Worm (Caenorhabditis elegans): Measurements from ENCODE around the gene F35D11.1.

The F35D11.1 gene

DNA sequence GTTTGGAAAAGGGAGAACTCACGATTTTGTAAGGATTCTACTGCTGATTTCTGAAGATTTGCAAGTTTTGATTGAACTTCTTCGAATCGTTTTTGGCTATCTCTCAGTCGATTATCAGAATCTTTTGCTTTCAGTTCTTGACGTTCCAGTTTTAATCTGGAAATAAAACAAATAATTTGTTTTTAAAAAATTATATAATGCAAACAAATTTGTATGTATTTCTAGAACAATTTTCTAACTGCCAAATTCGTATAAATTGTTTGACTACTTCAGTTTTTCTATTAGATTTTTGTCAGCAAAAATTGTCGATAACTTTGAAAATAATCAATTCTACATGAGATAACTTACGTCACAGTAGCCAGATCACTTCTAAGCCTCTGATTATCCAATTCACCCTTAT lies 4.8 kb downstream of the F35D11.1 start:
- no peak for TF ChIP-seq elt-2 (tag; optimal IDR thresholded peaks at IDR 0.05)
- TF ChIP-seq ref-2 (tag; optimal IDR thresholded peaks at IDR 0.05) = no peak
- TF ChIP-seq pqm-1 (tag; optimal IDR thresholded peaks at IDR 0.05) = no peak
- TF ChIP-seq pax-1 (tag; optimal IDR thresholded peaks at IDR 0.05) = no peak
- TF ChIP-seq ceh-22 (tag; optimal IDR thresholded peaks at IDR 0.05) = no peak
- TF ChIP-seq ttx-3 (tag; optimal IDR thresholded peaks at IDR 0.05) = no peak
- TF ChIP-seq unc-42 (tag; optimal IDR thresholded peaks at IDR 0.05) = no peak
- TF ChIP-seq fkh-6 (tag; optimal IDR thresholded peaks at IDR 0.05) = no peak

DNA sequence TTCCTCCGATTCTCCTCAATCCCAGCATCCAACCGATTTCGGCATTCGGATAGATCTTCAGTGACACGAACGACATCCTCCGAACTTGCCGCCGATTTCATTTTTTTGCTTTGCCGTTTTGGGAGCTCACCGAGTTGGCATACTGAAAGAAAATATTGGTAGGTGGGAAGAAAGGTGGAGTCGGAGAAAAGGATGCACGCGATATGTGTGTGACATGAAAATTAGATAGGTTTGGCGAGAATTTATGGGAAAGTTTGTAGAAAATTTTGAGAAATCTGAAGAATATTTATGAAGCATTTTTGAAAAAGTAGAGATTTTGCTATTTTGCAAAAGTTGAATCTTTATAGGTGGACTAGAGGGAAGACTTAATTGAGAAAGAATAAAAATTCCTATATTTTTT lies 11.5 kb downstream of the F35D11.1 start, which contains the start of gene che-10:
che-10 (minus strand) TSS at position 101 of the 400 bp plus-strand sequence.
- no peak for TF ChIP-seq hlh-15 (tag; optimal IDR thresholded peaks at IDR 0.05)
- no peak for TF ChIP-seq C38D4.7 (GFP tag; optimal IDR thresholded peaks at IDR 0.05)
- no peak for TF ChIP-seq ahr-1 (tag; optimal IDR thresholded peaks at IDR 0.05)
- no peak for TF ChIP-seq ceh-9 (tag; optimal IDR thresholded peaks at IDR 0.05)
- TF ChIP-seq ttx-3 (tag; optimal IDR thresholded peaks at IDR 0.05) = no peak
- no peak for TF ChIP-seq pha-2 (tag; optimal IDR thresholded peaks at IDR 0.05)
- no peak for TF ChIP-seq ref-2 (tag; optimal IDR thresholded peaks at IDR 0.05)
- TF ChIP-seq lim-6 (tag; optimal IDR thresholded peaks at IDR 0.05) = no peak
- TF ChIP-seq tbx-7 (tag; optimal IDR thresholded peaks at IDR 0.05) = no peak
- TF ChIP-seq ceh-48 (tag; optimal IDR thresholded peaks at IDR 0.05) = no peak
- no peak for TF ChIP-seq eyg-1 (tag; optimal IDR thresholded peaks at IDR 0.05)
- no peak for TF ChIP-seq che-1 (tag; optimal IDR thresholded peaks at IDR 0.05)
- TF ChIP-seq lin-11 (tag; optimal IDR thresholded peaks at IDR 0.05) = no peak

DNA sequence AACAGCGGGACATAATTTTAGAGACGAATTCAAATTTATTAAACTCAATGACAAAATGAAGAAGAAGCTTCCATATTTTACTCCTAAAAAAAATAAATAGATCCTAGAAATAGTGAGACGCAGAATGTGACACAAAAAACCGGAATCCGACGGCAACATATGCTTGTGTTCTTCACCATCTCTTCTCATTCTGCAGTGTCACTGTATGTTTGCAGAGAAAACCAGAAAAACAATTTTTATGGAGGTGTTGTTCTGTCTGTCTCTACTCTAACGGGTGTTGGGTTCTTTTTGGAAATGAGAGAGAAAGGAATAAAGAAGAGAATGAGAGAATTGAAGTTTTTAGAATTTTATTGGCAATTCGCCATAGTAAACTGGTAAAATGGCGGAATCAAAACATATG lies 12.2 kb downstream of the F35D11.1 start:
- TF ChIP-seq ceh-30 (tag; optimal IDR thresholded peaks at IDR 0.05) (no peak), ceh-45 (GFP tag; IDR thresholded peaks at IDR 0.05) (no peak), hlh-13 (GFP tag; optimal IDR thresholded peaks at IDR 0.05) (no peak), fax-1 (tag; optimal IDR thresholded peaks at IDR 0.05) (no peak), dmd-4 (tag; optimal IDR thresholded peaks at IDR 0.05; ENCODE audit: borderline replicate concordance) (no peak), gmeb-2 (tag; optimal IDR thresholded peaks at IDR 0.05) (no peak), C38D4.7 (GFP tag; optimal IDR thresholded peaks at IDR 0.05) (no peak), pha-4 (tag; optimal IDR thresholded peaks at IDR 0.05) (no peak), ref-2 (tag; optimal IDR thresholded peaks at IDR 0.05) (no peak), tbx-2 (tag; optimal IDR thresholded peaks at IDR 0.05) (no peak), ets-4 (tag; optimal IDR thresholded peaks at IDR 0.05) (no peak), fkh-10 (GFP tag; optimal IDR thresholded peaks at IDR 0.05) (no peak), C08G9.2 (tag; optimal IDR thresholded peaks at IDR 0.05) (no peak), zip-5 (tag; optimal IDR thresholded peaks at IDR 0.05) (no peak), K02D7.2 (tag; optimal IDR thresholded peaks at IDR 0.05) (no peak), ceh-34 (tag; optimal IDR thresholded peaks at IDR 0.05) (no peak), eyg-1 (tag; optimal IDR thresholded peaks at IDR 0.05) (no peak), sdc-2 (tag; optimal IDR thresholded peaks at IDR 0.05) (no peak), unc-55 (GFP tag; optimal IDR thresholded peaks at IDR 0.05) (no peak), ama-1 (optimal IDR thresholded peaks at IDR 0.05) (no peak)

ce11 chrII:4640748-4641147 lies 14.0 kb downstream of the F35D11.1 start:
- TF ChIP-seq ref-2 (tag; optimal IDR thresholded peaks at IDR 0.05) (peak; percentile 22), pha-4 (tag; optimal IDR thresholded peaks at IDR 0.05) (no peak), nfya-1 (tag; optimal IDR thresholded peaks at IDR 0.05) (peak; percentile 38)

DNA sequence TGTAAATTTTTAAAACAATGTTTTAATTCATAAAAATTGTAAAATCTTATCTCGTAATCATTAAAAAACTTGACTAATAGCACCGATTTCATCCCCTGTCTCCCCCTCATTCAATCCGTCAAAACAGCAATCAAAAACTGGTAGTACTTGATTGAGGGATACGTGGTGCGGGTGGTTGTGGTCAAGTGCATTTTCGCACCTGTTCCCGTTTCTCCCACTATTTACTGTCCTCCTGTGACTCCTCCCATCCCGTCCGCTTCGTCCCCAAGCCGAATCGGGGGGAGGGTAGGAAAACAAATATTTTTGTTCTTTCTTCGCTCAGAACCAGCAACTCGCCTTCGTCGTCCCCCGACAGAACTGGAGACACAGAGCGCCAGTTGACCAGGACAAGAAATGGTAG lies 22.1 kb downstream of the F35D11.1 start, which contains the start of gene lgc-27:
lgc-27 (plus strand) TSS at position 301 of the 400 bp plus-strand sequence.
- TF ChIP-seq tbx-2 (tag; optimal IDR thresholded peaks at IDR 0.05) (peak; percentile 44), ceh-2 (tag; optimal IDR thresholded peaks at IDR 0.05) (no peak)

Data from whole organism, late embryonic.